Fruit fly (Drosophila melanogaster) whole organism, pupa: ENCODE results near the gene Frq2.

Experiments
- CG10348 ChIP-seq: fragments of 200-800 bp; sonication (Bioruptor generic); IDR thresholded peaks from 2 replicates; pipeline ENCODE4 v1.3.6; 2022; ENCODE audit warnings: missing biosample characterization, missing genetic modification characterization
- CG12605 ChIP-seq: fragments of 200-800 bp; sonication (Bioruptor generic); IDR thresholded peaks from 2 replicates; pipeline ENCODE4 v1.3.6; 2022; ENCODE audit warnings: missing biosample characterization, missing genetic modification characterization
- CG4496 ChIP-seq: fragments of 200-800 bp; sonication (Bioruptor generic); IDR thresholded peaks from 3 replicates; pipeline ENCODE4 v1.3.6; 2022; ENCODE audit warnings: missing biosample characterization, missing genetic modification characterization
- D1 ChIP-seq: fragments of 200-800 bp; sonication (Bioruptor generic); optimal IDR thresholded peaks from 2 replicates; lab custom pipeline; 2018; ENCODE audit warnings: missing biosample characterization, mild to moderate bottlenecking, missing genetic modification characterization, moderate library complexity

DNA sequence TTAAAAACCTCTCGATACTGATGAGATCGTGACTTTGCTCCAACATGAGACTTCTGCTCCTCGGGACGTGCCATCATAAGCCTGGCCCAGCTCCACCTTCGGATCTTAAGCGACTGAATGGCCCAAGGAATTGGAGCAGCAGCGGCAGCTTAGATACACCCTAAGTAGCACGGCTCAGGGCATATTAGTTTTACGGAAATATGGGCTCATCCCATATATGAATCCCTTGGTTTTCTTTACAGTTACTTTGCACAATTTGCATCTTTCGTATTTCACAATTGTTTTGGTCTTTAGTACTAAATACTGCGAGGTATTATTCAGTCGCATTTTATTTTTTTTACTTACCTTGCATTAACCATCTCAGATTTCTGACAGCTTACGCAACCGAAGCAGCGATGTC, 27.6 kb downstream of the Frq2 start, which contains the start of gene Hesr:
- TF ChIP-seq D1 (no peak), CG10348 (no peak), CG4496 (GFP tag; lab: Robert Waterston, UW) (no peak), CG12605 (GFP tag; lab: Robert Waterston, UW) (no peak)
